Fruit fly (Drosophila melanogaster): ENCODE results near the gene CG18178.

The CG18178 gene

DNA sequence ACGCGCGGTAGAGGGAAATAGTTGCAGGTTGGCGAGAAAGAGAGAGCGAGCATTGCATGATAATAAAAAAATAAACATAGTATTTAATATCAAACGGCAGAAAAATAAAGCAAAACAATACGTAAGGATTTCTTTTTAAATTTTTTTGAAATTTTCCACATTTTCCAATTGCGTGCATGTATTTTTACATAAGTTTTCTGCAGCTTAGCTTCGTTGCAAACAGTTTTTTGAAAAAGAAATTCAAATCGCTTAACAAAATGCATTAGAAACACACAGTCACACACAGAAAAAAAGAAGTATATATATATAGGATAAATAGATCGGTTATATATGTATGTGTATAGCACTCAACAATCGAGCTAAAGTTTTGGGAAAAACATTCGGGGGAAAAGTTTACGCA lies 30.3 kb downstream of the CG18178 start:
- TF ChIP-seq h (optimal IDR thresholded peaks at IDR 0.05) = no peak
- no peak for TF ChIP-seq psq (optimal IDR thresholded peaks at IDR 0.05)
- TF ChIP-seq Sin3A (optimal IDR thresholded peaks at IDR 0.05) = no peak
- no peak for TF ChIP-seq ttk (optimal IDR thresholded peaks at IDR 0.05)
- no peak for TF ChIP-seq Myc (optimal IDR thresholded peaks at IDR 0.05)
- TF ChIP-seq insv (optimal IDR thresholded peaks at IDR 0.05) = no peak

DNA sequence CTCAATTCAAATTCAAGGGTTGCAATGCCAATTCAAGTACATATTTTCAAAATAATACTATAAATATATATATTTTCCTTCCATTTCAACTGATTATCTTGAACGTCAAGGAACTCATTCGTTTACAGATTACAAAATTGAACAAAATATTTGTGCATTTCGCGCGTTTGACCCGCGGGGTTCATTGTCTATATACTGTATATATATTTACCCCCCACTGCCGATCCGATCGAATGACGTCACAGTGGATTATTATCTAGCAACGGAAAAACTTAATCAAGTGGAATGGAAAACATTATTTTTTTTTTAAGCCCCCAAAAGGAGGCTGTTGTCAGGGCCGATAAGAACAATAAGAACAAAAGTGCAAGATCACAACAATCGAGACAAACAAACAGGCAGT lies 31.4 kb downstream of the CG18178 start:
- no peak for TF ChIP-seq psq (optimal IDR thresholded peaks at IDR 0.05)
- TF ChIP-seq Myc (optimal IDR thresholded peaks at IDR 0.05) = no peak
- no peak for TF ChIP-seq Sin3A (optimal IDR thresholded peaks at IDR 0.05)
- no peak for TF ChIP-seq insv (optimal IDR thresholded peaks at IDR 0.05)
- no peak for TF ChIP-seq h (optimal IDR thresholded peaks at IDR 0.05)

DNA sequence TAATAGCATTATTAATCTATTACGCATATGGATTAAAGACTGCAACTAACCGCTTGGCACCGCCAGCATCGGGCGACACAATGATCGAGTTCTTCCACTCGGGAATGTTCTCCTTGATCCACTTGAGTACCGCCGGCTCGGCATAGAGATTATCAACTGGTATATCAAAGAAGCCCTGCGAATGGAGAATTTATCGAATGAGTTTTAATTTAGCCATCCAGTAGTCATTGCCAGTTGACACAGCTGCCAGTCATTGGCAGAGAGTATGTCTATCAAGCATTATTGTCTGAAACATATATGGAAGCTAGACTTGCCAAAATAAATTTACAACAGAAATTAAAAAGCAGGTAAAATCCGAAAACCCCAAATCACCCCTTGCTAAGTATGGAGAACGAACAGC lies 34.1 kb downstream of the CG18178 start, which contains the start of gene CG16719:
Gene CG16719 (plus strand): TSS at position 301 of the 400 bp plus-strand sequence.
- TF ChIP-seq Myc (optimal IDR thresholded peaks at IDR 0.05) (no peak), ttk (optimal IDR thresholded peaks at IDR 0.05) (no peak), insv (optimal IDR thresholded peaks at IDR 0.05) (no peak), h (optimal IDR thresholded peaks at IDR 0.05) (no peak), psq (optimal IDR thresholded peaks at IDR 0.05) (no peak), Sin3A (optimal IDR thresholded peaks at IDR 0.05) (no peak)

DNA sequence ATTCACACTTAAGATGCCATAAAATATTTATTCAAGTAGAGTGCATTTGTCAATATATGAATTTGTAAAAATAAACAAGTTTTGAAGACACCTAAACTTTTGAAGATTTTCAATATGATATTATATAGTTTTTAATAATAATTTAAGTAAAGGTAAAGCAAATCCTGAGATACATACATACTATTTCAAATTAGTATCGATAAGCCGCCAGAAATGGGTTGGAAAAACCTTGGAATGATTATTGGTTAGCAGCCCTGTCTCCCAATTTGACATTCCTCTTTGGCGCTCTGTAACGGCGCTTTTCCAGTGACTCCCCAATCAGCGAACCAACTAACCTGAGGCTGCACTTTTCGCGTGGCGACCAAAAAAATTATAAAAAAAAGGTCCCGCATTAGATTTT lies 38.0 kb downstream of the CG18178 start, which contains the start of gene alphaTub67C:
Gene alphaTub67C (plus strand): TSS at position 301 of the 400 bp plus-strand sequence.
- no peak for TF ChIP-seq Sin3A (optimal IDR thresholded peaks at IDR 0.05)
- no peak for TF ChIP-seq ttk (optimal IDR thresholded peaks at IDR 0.05)
- TF ChIP-seq psq (optimal IDR thresholded peaks at IDR 0.05) = no peak
- no peak for TF ChIP-seq h (optimal IDR thresholded peaks at IDR 0.05)
- no peak for TF ChIP-seq Myc (optimal IDR thresholded peaks at IDR 0.05)
- no peak for TF ChIP-seq insv (optimal IDR thresholded peaks at IDR 0.05)

DNA sequence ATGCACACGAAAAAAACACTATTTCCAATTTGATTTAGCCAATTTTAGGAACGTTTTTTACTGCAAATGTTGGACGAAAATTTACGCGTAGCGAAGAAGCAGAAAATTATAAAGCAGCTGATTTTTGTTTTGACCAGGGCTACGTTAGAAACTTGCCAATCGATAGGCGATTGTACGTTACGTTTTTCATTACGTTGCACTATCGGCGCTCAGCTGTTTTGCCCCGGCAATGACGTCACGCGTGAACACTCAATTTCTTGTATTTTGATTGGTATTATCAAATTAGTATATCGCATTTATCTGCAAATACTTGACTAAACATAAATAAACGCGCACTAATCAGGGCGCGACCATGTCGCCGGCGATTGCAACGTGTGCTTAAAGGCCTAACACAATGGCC lies 40.0 kb downstream of the CG18178 start, which contains the start of the genes fry and CG16717:
Gene fry (minus strand): TSS at position 110 of the 400 bp plus-strand sequence.
Gene CG16717 (plus strand): TSS at position 208 of the 400 bp plus-strand sequence.
- TF ChIP-seq h (optimal IDR thresholded peaks at IDR 0.05) (no peak), psq (optimal IDR thresholded peaks at IDR 0.05) (no peak), Myc (optimal IDR thresholded peaks at IDR 0.05) (no peak), Sin3A (optimal IDR thresholded peaks at IDR 0.05) (no peak), insv (optimal IDR thresholded peaks at IDR 0.05) (no peak), ttk (optimal IDR thresholded peaks at IDR 0.05) (no peak)

DNA sequence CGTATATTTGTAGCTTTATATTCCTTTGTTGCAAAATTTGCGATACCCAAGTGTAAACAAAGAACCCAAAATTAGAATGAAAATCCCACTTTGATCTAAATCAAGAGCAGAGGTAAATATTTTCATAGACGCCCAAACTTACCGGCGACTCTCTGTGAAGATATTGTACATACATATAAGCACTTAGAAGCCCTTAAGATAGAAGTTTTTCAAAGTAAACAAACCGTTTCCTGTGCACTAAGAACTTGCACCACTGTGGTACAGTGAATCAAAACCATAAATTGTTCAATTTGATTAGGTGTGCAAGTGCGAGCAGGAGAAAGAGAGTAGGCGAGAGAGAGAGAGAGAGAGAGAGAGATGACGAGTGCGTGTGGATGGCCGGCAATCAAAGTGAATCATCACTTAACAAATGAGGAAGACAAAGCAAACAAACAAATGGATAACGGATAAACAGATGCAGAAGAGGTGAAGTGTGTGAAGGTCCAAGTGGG lies 40.9 kb downstream of the CG18178 start:
- TF ChIP-seq ttk (optimal IDR thresholded peaks at IDR 0.05) = no peak
- no peak for TF ChIP-seq insv (optimal IDR thresholded peaks at IDR 0.05)
- TF ChIP-seq Myc (optimal IDR thresholded peaks at IDR 0.05) = no peak
- TF ChIP-seq h (optimal IDR thresholded peaks at IDR 0.05) = no peak
- no peak for TF ChIP-seq psq (optimal IDR thresholded peaks at IDR 0.05)
- no peak for TF ChIP-seq Sin3A (optimal IDR thresholded peaks at IDR 0.05)

DNA sequence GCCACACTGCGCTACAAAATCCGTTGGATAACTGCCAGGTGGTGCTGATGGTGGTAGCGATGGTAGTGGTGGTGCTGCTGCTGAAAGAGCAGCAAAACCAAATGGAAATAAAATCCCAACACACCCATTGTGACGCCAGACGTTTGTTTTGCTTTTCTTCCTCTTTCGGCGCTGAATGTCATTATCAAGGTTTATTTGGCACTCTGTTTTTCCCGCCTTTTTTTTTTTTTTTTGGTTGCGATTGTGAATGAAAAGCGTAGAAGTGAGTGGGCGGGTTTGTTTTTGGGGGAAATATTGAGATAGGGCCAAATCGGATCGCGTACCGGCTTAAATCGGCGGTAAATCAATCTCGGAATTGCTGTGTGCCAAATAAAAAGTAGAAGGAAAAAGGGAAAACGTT lies 41.7 kb downstream of the CG18178 start:
- TF ChIP-seq ttk (optimal IDR thresholded peaks at IDR 0.05) (no peak), h (optimal IDR thresholded peaks at IDR 0.05) (no peak), psq (optimal IDR thresholded peaks at IDR 0.05) (no peak), insv (optimal IDR thresholded peaks at IDR 0.05) (no peak), Myc (optimal IDR thresholded peaks at IDR 0.05) (no peak), Sin3A (optimal IDR thresholded peaks at IDR 0.05) (no peak)

DNA sequence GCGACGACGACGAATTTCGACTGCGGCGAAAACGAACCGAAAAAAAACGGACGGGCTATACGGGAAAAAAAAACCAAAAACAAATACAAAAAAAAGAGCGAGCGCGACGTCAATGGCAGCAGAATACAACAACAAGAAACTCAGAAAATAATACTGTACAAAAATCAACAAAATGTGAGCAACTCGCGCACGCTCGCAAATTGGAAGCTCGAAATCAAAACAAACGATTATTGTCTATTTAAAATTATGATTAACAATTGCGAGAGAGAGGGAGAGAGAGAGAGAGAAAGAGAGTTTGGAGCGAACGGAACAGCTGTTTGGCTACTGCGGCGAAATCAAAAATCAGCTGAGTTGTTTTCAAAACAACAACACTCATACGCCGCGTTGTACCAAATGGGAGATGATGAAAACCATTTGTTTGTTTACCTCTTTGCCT lies 43.4 kb downstream of the CG18178 start:
- no peak for TF ChIP-seq h (optimal IDR thresholded peaks at IDR 0.05)
- no peak for TF ChIP-seq Myc (optimal IDR thresholded peaks at IDR 0.05)
- no peak for TF ChIP-seq insv (optimal IDR thresholded peaks at IDR 0.05)
- no peak for TF ChIP-seq psq (optimal IDR thresholded peaks at IDR 0.05)
- no peak for TF ChIP-seq Sin3A (optimal IDR thresholded peaks at IDR 0.05)
- TF ChIP-seq ttk (optimal IDR thresholded peaks at IDR 0.05) = no peak

DNA sequence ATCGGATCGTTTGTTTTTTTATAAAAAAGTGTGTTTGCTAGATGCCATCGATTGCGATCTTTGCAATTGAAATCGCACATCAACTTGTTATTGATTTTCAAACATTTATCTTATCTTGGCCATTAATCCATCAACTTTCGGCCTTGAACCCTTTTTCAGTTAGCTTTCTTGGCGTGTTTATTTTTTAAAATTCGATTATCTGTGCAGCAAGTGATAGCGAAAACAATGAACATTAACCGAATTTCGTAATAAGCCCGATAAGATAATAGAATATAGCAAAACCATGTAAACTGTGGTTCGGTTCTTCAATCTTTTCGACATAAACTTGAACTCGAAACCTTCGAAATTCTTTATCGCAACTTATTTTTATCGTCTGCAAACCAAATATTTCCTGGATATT lies 44.6 kb downstream of the CG18178 start:
- no peak for TF ChIP-seq psq (optimal IDR thresholded peaks at IDR 0.05)
- TF ChIP-seq Myc (optimal IDR thresholded peaks at IDR 0.05) = no peak
- TF ChIP-seq ttk (optimal IDR thresholded peaks at IDR 0.05) = no peak
- no peak for TF ChIP-seq h (optimal IDR thresholded peaks at IDR 0.05)
- no peak for TF ChIP-seq insv (optimal IDR thresholded peaks at IDR 0.05)
- no peak for TF ChIP-seq Sin3A (optimal IDR thresholded peaks at IDR 0.05)

DNA sequence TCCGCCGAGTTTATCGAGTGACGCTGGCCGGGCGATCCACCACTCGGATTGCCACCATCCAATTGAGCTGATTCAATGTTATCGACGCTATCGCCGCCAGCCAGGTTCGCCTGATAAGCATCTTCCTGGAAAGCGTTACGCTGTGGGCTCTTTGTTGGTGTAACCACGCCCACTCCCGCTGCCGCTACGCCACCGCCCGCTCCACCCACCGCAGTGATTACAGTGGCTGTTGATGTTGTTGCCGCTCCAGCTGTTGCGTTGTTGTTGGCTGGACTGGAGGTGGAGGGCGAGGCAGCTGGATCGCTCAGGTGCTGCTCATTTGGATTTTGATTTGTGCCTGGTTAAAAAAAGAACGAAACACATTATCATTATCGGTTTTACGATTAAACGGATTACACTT lies 47.6 kb downstream of the CG18178 start:
- TF ChIP-seq insv (optimal IDR thresholded peaks at IDR 0.05) = no peak
- TF ChIP-seq psq (optimal IDR thresholded peaks at IDR 0.05) = no peak
- TF ChIP-seq h (optimal IDR thresholded peaks at IDR 0.05) = no peak
- TF ChIP-seq ttk (optimal IDR thresholded peaks at IDR 0.05) = no peak
